Fruit fly (Drosophila melanogaster) whole organism, embryonic: ENCODE results near the gene sws.
A peak's percentile ranks its signal among the peaks of the same experiment; 100 is the strongest.

Experiments used
- BEAF-32 ChIP-seq: fragments of 200-800 bp; sonication (Bioruptor generic); optimal IDR thresholded peaks from 3 replicates; lab custom pipeline; 2017; ENCODE audit warnings: missing biosample characterization, missing genetic modification characterization, mild to moderate bottlenecking, moderate library complexity, missing genetic modification reagents
- Bgb ChIP-seq: fragments of 200-800 bp; sonication (Bioruptor generic); IDR thresholded peaks from 2 replicates; pipeline ENCODE4 v1.3.6; 2022; ENCODE audit warnings: missing biosample characterization, missing genetic modification characterization; ENCODE audit not compliant: partially characterized antibody
- CG11085 ChIP-seq: fragments of 200-800 bp; sonication (Bioruptor generic); IDR thresholded peaks from 2 replicates; pipeline ENCODE4 v1.3.6; 2022; ENCODE audit warnings: missing biosample characterization, missing genetic modification characterization
- CG12659 ChIP-seq: fragments of 200-800 bp; sonication (Bioruptor generic); optimal IDR thresholded peaks from 3 replicates; lab custom pipeline; 2017; ENCODE audit warnings: mild to moderate bottlenecking, missing biosample characterization, missing genetic modification reagents, missing genetic modification characterization
- CG13624 ChIP-seq: fragments of 200-800 bp; sonication (Bioruptor generic); optimal IDR thresholded peaks from 2 replicates; lab custom pipeline; 2016; ENCODE audit warnings: missing biosample characterization, missing genetic modification characterization
- CG14860 ChIP-seq: fragments of 200-800 bp; sonication (Bioruptor generic); IDR thresholded peaks from 3 replicates; pipeline ENCODE4 v1.3.6; 2022; ENCODE audit warnings: missing biosample characterization, missing genetic modification characterization; ENCODE audit not compliant: partially characterized antibody
- CG17802 ChIP-seq: fragments of 200-800 bp; sonication (Bioruptor generic); optimal IDR thresholded peaks from 2 replicates; lab custom pipeline; 2018; ENCODE audit warnings: missing biosample characterization, mild to moderate bottlenecking, missing genetic modification characterization, moderate library complexity
- CG31224 ChIP-seq: fragments of 200-800 bp; sonication (Bioruptor generic); IDR thresholded peaks from 2 replicates; pipeline ENCODE4 v1.3.6; 2022; ENCODE audit warnings: missing biosample characterization, missing genetic modification characterization
- CG31441 ChIP-seq: fragments of 200-800 bp; sonication (Bioruptor generic); IDR thresholded peaks from 2 replicates; pipeline ENCODE4 v1.3.6; 2022; ENCODE audit warnings: missing biosample characterization, missing genetic modification characterization
- CG3163 ChIP-seq: fragments of 200-800 bp; sonication (Bioruptor generic); optimal IDR thresholded peaks from 3 replicates; lab custom pipeline; 2016; ENCODE audit warnings: missing biosample characterization, missing genetic modification characterization
- CG42726 ChIP-seq: fragments of 200-800 bp; sonication (Bioruptor generic); IDR thresholded peaks from 2 replicates; pipeline ENCODE4 v1.3.6; 2022; ENCODE audit warnings: missing biosample characterization, missing genetic modification characterization; ENCODE audit not compliant: partially characterized antibody
- CG4404 ChIP-seq: fragments of 200-800 bp; sonication (Bioruptor generic); IDR thresholded peaks from 2 replicates; pipeline ENCODE4 v1.3.6; 2022; ENCODE audit warnings: missing biosample characterization, missing genetic modification characterization
- CG4617 ChIP-seq: fragments of 200-800 bp; sonication (Bioruptor generic); optimal IDR thresholded peaks from 3 replicates; lab custom pipeline; 2016; ENCODE audit warnings: missing biosample characterization, missing genetic modification characterization, borderline replicate concordance
- CG7271 ChIP-seq: fragments of 200-800 bp; sonication (Bioruptor generic); optimal IDR thresholded peaks from 2 replicates; lab custom pipeline; 2018; ENCODE audit warnings: missing biosample characterization, mild to moderate bottlenecking, missing genetic modification characterization, moderate library complexity
- CG7987 ChIP-seq: fragments of 200-800 bp; sonication (Bioruptor generic); optimal IDR thresholded peaks from 2 replicates; lab custom pipeline; 2018; ENCODE audit warnings: missing biosample characterization, mild to moderate bottlenecking, missing genetic modification characterization, moderate library complexity
- CG8089 ChIP-seq: fragments of 200-800 bp; sonication (Bioruptor generic); optimal IDR thresholded peaks from 3 replicates; lab custom pipeline; 2016; ENCODE audit warnings: missing biosample characterization, missing genetic modification characterization
- CG8388 ChIP-seq: fragments of 200-800 bp; sonication (Bioruptor generic); optimal IDR thresholded peaks from 2 replicates; lab custom pipeline; 2019; ENCODE audit warnings: missing biosample characterization, mild to moderate bottlenecking, missing genetic modification characterization, moderate library complexity
- Dbx ChIP-seq: fragments of 200-800 bp; sonication (Bioruptor generic); IDR thresholded peaks from 3 replicates; pipeline ENCODE4 v1.3.6; 2022; ENCODE audit warnings: missing biosample characterization, missing genetic modification characterization
- Dp ChIP-seq: fragments of 200-800 bp; sonication (Bioruptor generic); optimal IDR thresholded peaks from 2 replicates; lab custom pipeline; 2018; ENCODE audit warnings: missing biosample characterization, mild to moderate bottlenecking, missing genetic modification characterization, moderate library complexity
- Drgx ChIP-seq: fragments of 200-800 bp; sonication (Bioruptor generic); IDR thresholded peaks from 2 replicates; pipeline ENCODE4 v1.3.6; 2022; ENCODE audit warnings: missing biosample characterization, missing genetic modification characterization
- Elba2 ChIP-seq: fragments of 200-800 bp; sonication (Bioruptor generic); optimal IDR thresholded peaks from 3 replicates; lab custom pipeline; 2016; ENCODE audit warnings: missing biosample characterization, missing genetic modification characterization
- Fer1 ChIP-seq: fragments of 200-800 bp; sonication (Bioruptor generic); optimal IDR thresholded peaks from 2 replicates; lab custom pipeline; 2017; ENCODE audit warnings: missing biosample characterization, mild to moderate bottlenecking, missing genetic modification characterization
- HLH4C ChIP-seq: fragments of 200-800 bp; sonication (Bioruptor generic); IDR thresholded peaks from 3 replicates; pipeline ENCODE4 v1.3.6; 2022; ENCODE audit warnings: missing biosample characterization, missing genetic modification characterization; ENCODE audit not compliant: partially characterized antibody
- HLHmδ ChIP-seq: fragments of 200-800 bp; sonication (Bioruptor generic); optimal IDR thresholded peaks from 2 replicates; lab custom pipeline; 2018; ENCODE audit warnings: missing biosample characterization, mild to moderate bottlenecking, missing genetic modification characterization, moderate library complexity
- Hsf ChIP-seq: fragments of 200-800 bp; sonication (Bioruptor generic); optimal IDR thresholded peaks from 3 replicates; lab custom pipeline; 2016; ENCODE audit warnings: missing biosample characterization, missing genetic modification characterization
- Jarid2 ChIP-seq: fragments of 200-800 bp; sonication (Bioruptor generic); optimal IDR thresholded peaks from 3 replicates; lab custom pipeline; 2017; ENCODE audit warnings: mild to moderate bottlenecking, missing biosample characterization, missing genetic modification reagents, missing genetic modification characterization
- MESR4 ChIP-seq: fragments of 200-800 bp; sonication (Bioruptor generic); optimal IDR thresholded peaks from 2 replicates; lab custom pipeline; 2018; ENCODE audit warnings: missing biosample characterization, mild to moderate bottlenecking, missing genetic modification characterization, moderate library complexity
- Poxn ChIP-seq: fragments of 200-800 bp; sonication (Bioruptor generic); IDR thresholded peaks from 2 replicates; pipeline ENCODE4 v1.3.6; 2022; ENCODE audit warnings: missing biosample characterization, missing genetic modification characterization
- Taf1 ChIP-seq: fragments of 200-800 bp; sonication (Bioruptor generic); IDR thresholded peaks from 2 replicates; pipeline ENCODE4 v1.3.6; 2022; ENCODE audit warnings: missing biosample characterization, missing genetic modification characterization
- Trl ChIP-seq, 3 experiments: fragments of >200 bp in 2 of 3; fragments of 200-800 bp in 1 of 3; sonication (Bioruptor generic) in 1 of 3; optimal IDR thresholded peaks; 2 replicates in 1 of 3; 3 replicates in 2 of 3; lab custom pipeline; 2016 to 2017; ENCODE audit warnings: missing biosample characterization in 1 of 3, missing genetic modification characterization in 1 of 3
- ato ChIP-seq: fragments of 200-800 bp; sonication (Bioruptor generic); IDR thresholded peaks from 2 replicates; pipeline ENCODE4 v1.3.6; 2022; ENCODE audit warnings: missing biosample characterization, missing genetic modification characterization; ENCODE audit not compliant: partially characterized antibody
- az2 ChIP-seq: fragments of 200-800 bp; sonication (Bioruptor generic); optimal IDR thresholded peaks from 3 replicates; lab custom pipeline; 2016; ENCODE audit warnings: missing biosample characterization, missing genetic modification characterization
- bbx ChIP-seq: fragments of 200-800 bp; sonication (Bioruptor generic); IDR thresholded peaks from 2 replicates; pipeline ENCODE4 v1.3.6; 2022; ENCODE audit warnings: missing biosample characterization, missing genetic modification characterization; ENCODE audit not compliant: partially characterized antibody
- bigmax ChIP-seq: fragments of 200-800 bp; sonication (Bioruptor generic); optimal IDR thresholded peaks from 2 replicates; lab custom pipeline; 2018; ENCODE audit warnings: missing biosample characterization, mild to moderate bottlenecking, missing genetic modification characterization
- cad ChIP-seq: fragments of >200 bp; optimal IDR thresholded peaks from 2 replicates; lab custom pipeline; 2017; ENCODE audit warnings: missing biosample characterization, missing genetic modification characterization
- crc ChIP-seq: fragments of 200-800 bp; sonication (Bioruptor generic); optimal IDR thresholded peaks from 2 replicates; lab custom pipeline; 2016; ENCODE audit warnings: missing biosample characterization, missing genetic modification characterization
- fd96Cb ChIP-seq: fragments of 200-800 bp; sonication (Bioruptor generic); optimal IDR thresholded peaks from 2 replicates; lab custom pipeline; 2018; ENCODE audit warnings: missing biosample characterization, mild to moderate bottlenecking, missing genetic modification characterization, moderate library complexity
- gcm ChIP-seq: fragments of 200-800 bp; sonication (Bioruptor generic); optimal IDR thresholded peaks from 2 replicates; lab custom pipeline; 2019; ENCODE audit warnings: missing biosample characterization, mild to moderate bottlenecking, missing genetic modification characterization, moderate library complexity
- gt ChIP-seq: fragments of 200-800 bp; sonication (Bioruptor generic); IDR thresholded peaks from 2 replicates; pipeline ENCODE4 v1.3.6; 2022; ENCODE audit warnings: missing biosample characterization, missing genetic modification characterization
- lbe ChIP-seq: fragments of 200-800 bp; sonication (Bioruptor generic); optimal IDR thresholded peaks from 2 replicates; lab custom pipeline; 2016; ENCODE audit warnings: missing biosample characterization, mild to moderate bottlenecking, missing genetic modification characterization
- lola ChIP-seq, 3 experiments: fragments of >200 bp in 2 of 3; fragments of 200-800 bp in 1 of 3; sonication (Bioruptor generic) in 1 of 3; optimal IDR thresholded peaks; 2 replicates each; lab custom pipeline; 2017 to 2019; ENCODE audit warnings: missing biosample characterization in 3 of 3, missing genetic modification characterization in 3 of 3, mild to moderate bottlenecking in 1 of 3, moderate library complexity in 1 of 3
- org-1 ChIP-seq: fragments of 200-800 bp; sonication (Bioruptor generic); optimal IDR thresholded peaks from 2 replicates; lab custom pipeline; 2017; ENCODE audit warnings: missing biosample characterization, missing genetic modification characterization
- otp ChIP-seq: fragments of 200-800 bp; sonication (Bioruptor generic); IDR thresholded peaks from 3 replicates; pipeline ENCODE4, ENCODE4 v1.3.6; 2022; ENCODE audit warnings: missing biosample characterization, missing genetic modification characterization
- salm ChIP-seq: fragments of 200-800 bp; sonication (Bioruptor generic); optimal IDR thresholded peaks from 2 replicates; lab custom pipeline; 2018; ENCODE audit warnings: missing biosample characterization, mild to moderate bottlenecking, missing genetic modification characterization
- tgo ChIP-seq: fragments of 200-800 bp; sonication (Bioruptor generic); IDR thresholded peaks from 3 replicates; pipeline ENCODE4 v1.3.6; 2022; ENCODE audit warnings: missing biosample characterization, missing genetic modification characterization
- tin ChIP-seq: fragments of 200-800 bp; sonication (Bioruptor generic); optimal IDR thresholded peaks from 3 replicates; lab custom pipeline; 2016; ENCODE audit warnings: missing biosample characterization, missing genetic modification characterization
- unpg ChIP-seq: fragments of 200-800 bp; sonication (Bioruptor generic); optimal IDR thresholded peaks from 3 replicates; lab custom pipeline; 2018; ENCODE audit warnings: missing biosample characterization, mild to moderate bottlenecking, missing genetic modification characterization, moderate library complexity
- vvl ChIP-seq: fragments of 200-800 bp; sonication (Bioruptor generic); IDR thresholded peaks from 2 replicates; pipeline ENCODE4 v1.3.6; 2022; ENCODE audit warnings: missing biosample characterization, missing genetic modification characterization
- zf30C ChIP-seq: fragments of 200-800 bp; sonication (Bioruptor generic); optimal IDR thresholded peaks from 3 replicates; lab custom pipeline; 2018; ENCODE audit warnings: missing biosample characterization, mild to moderate bottlenecking, missing genetic modification characterization

The sws gene

dm6 chrX:7972363-7972942, 4.4 kb upstream of the sws start:
- TF ChIP-seq CG7987 (GFP tag; lab: Kevin White, UChicago), result peak; percentile 60
- peak; percentile 89 for TF ChIP-seq CG8388 (GFP tag; lab: Kevin White, UChicago)
- peak; percentile 82 for TF ChIP-seq CG12659 (GFP tag; lab: Kevin White, UChicago)
- TF ChIP-seq tgo, result peak; percentile 87
- no peak for TF ChIP-seq crc (GFP tag; lab: Kevin White, UChicago)
- peak; percentile 67 for TF ChIP-seq CG7271
- no peak for TF ChIP-seq ato (GFP tag; lab: Robert Waterston, UW)
- peak; percentile 22 for TF ChIP-seq HLHmδ (GFP tag; lab: Kevin White, UChicago)
- no peak for TF ChIP-seq zf30C
- peak; percentile 89 for TF ChIP-seq fd96Cb (tag; lab: Kevin White, UChicago)
- peak; percentile 66 for TF ChIP-seq CG11085 (GFP tag; lab: Robert Waterston, UW)
- peak; percentile 74 for TF ChIP-seq Dbx (GFP tag; lab: Robert Waterston, UW)
- TF ChIP-seq otp, result peak; percentile 82
- no peak for TF ChIP-seq BEAF-32 (GFP tag; lab: Kevin White, UChicago)
- no peak for TF ChIP-seq cad (GFP tag; lab: Kevin White, UChicago)
- TF ChIP-seq bbx, result no peak
- peak; percentile 93 for TF ChIP-seq unpg (GFP tag; lab: Kevin White, UChicago)
- TF ChIP-seq Bgb (GFP tag; lab: Robert Waterston, UW), result no peak
- TF ChIP-seq gcm, result peak; percentile 91
- peak; percentile 14 for TF ChIP-seq CG3163 (GFP tag; lab: Kevin White, UChicago)
- TF ChIP-seq CG31224 (GFP tag; lab: Robert Waterston, UW), result peak; percentile 63
- peak; percentile 65 for TF ChIP-seq Jarid2 (GFP tag; lab: Kevin White, UChicago)
- peak; percentile 84 for TF ChIP-seq Hsf (GFP tag; lab: Kevin White, UChicago)
- TF ChIP-seq HLH4C (GFP tag; lab: Robert Waterston, UW), result no peak
- peak; percentile 27; the same call in 1 of the 2 replicates for TF ChIP-seq Taf1 (GFP tag; lab: Robert Waterston, UW)
- TF ChIP-seq gt (GFP tag; lab: Robert Waterston, UW), result peak; percentile 58
- no peak for TF ChIP-seq CG14860 (GFP tag; lab: Robert Waterston, UW)
- no peak for TF ChIP-seq Elba2 (GFP tag; lab: Kevin White, UChicago)
- TF ChIP-seq Trl (optimal IDR thresholded peaks at IDR 0.05; lab: Kevin White, UChicago), result no peak
- peak; percentile 56 for TF ChIP-seq Trl (GFP tag; optimal IDR thresholded peaks at IDR 0.05; lab: Kevin White, UChicago)
- peak; percentile 75 for TF ChIP-seq CG4404
- TF ChIP-seq bigmax (GFP tag; lab: Kevin White, UChicago), result no peak
- TF ChIP-seq lbe (GFP tag; lab: Kevin White, UChicago), result peak; percentile 77
- peak; percentile 42 for TF ChIP-seq CG4617
- peak; percentile 83 for TF ChIP-seq tin (GFP tag; lab: Kevin White, UChicago)
- TF ChIP-seq Fer1 (GFP tag; lab: Kevin White, UChicago), result peak; percentile 89
- peak; percentile 87 for TF ChIP-seq az2 (GFP tag; lab: Kevin White, UChicago)
- peak; percentile 94 for TF ChIP-seq CG31441
- peak; percentile 90 for TF ChIP-seq Drgx
- TF ChIP-seq CG8089 (GFP tag; lab: Kevin White, UChicago), result peak; percentile 56
- peak; percentile 95 for TF ChIP-seq vvl
- TF ChIP-seq CG42726, result no peak
- TF ChIP-seq lola (GFP tag; optimal IDR thresholded peaks at IDR 0.05; lab: Kevin White, UChicago), result peak in 1 of 3 experiments; percentile 85
- no peak for TF ChIP-seq Dp (GFP tag; lab: Kevin White, UChicago)
- peak; percentile 71 for TF ChIP-seq CG17802
- peak; percentile 80 for TF ChIP-seq salm (tag; lab: Kevin White, UChicago)
- TF ChIP-seq Poxn (GFP tag; lab: Robert Waterston, UW), result no peak
- TF ChIP-seq CG13624, result peak; percentile 8
- TF ChIP-seq MESR4 (GFP tag; lab: Kevin White, UChicago), result peak; percentile 22
- TF ChIP-seq org-1 (GFP tag; lab: Kevin White, UChicago), result peak; percentile 85
